Fruit fly (Drosophila melanogaster) whole organism, wandering third instar larva: ENCODE measurements around the gene CG9426.

Experiments used
- Abd-B ChIP-seq: fragments of >200 bp; optimal IDR thresholded peaks from 2 replicates; lab custom pipeline; 2017; ENCODE audit warnings: missing biosample characterization, missing genetic modification characterization
- CG9705 ChIP-seq: fragments of 200-800 bp; sonication (Bioruptor generic); optimal IDR thresholded peaks from 2 replicates; lab custom pipeline; 2018; ENCODE audit warnings: missing biosample characterization, mild to moderate bottlenecking, missing genetic modification characterization
- CrebA ChIP-seq: fragments of 200-800 bp; sonication (Bioruptor generic); optimal IDR thresholded peaks from 2 replicates; lab custom pipeline; 2016; ENCODE audit warnings: missing biosample characterization, mild to moderate bottlenecking, missing genetic modification characterization, borderline replicate concordance
- Vsx2 ChIP-seq: fragments of 200-300, 225-300 bp; sonication (Bioruptor generic); optimal IDR thresholded peaks from 2 replicates; lab custom pipeline; 2018; ENCODE audit warnings: missing biosample characterization, missing genetic modification characterization; ENCODE audit not compliant: partially characterized antibody
- dmrt93B ChIP-seq: fragments of 200-800 bp; sonication (Bioruptor generic); optimal IDR thresholded peaks from 2 replicates; lab custom pipeline; 2018; ENCODE audit warnings: missing biosample characterization, mild to moderate bottlenecking, missing genetic modification characterization
- dsf ChIP-seq: sonication (Bioruptor generic); optimal IDR thresholded peaks from 2 replicates; lab custom pipeline; 2016; ENCODE audit warnings: missing biosample characterization, missing genetic modification characterization, borderline replicate concordance
- ey ChIP-seq: fragments of 200-800 bp; sonication (Bioruptor generic); optimal IDR thresholded peaks from 2 replicates; lab custom pipeline; 2016; ENCODE audit warnings: missing biosample characterization, missing genetic modification characterization
- lola ChIP-seq: fragments of >200 bp; optimal IDR thresholded peaks from 2 replicates; lab custom pipeline; 2017; ENCODE audit warnings: missing biosample characterization, missing genetic modification characterization
- psq ChIP-seq: fragments of 200-800 bp; sonication (Bioruptor generic); optimal IDR thresholded peaks from 3 replicates; lab custom pipeline; 2017; ENCODE audit warnings: missing biosample characterization, mild to moderate bottlenecking, missing genetic modification characterization, moderate library complexity
- sage ChIP-seq: fragments of 200-800 bp; sonication (Bioruptor generic); optimal IDR thresholded peaks from 2 replicates; lab custom pipeline; 2016; ENCODE audit warnings: missing biosample characterization, mild to moderate bottlenecking, missing genetic modification characterization

DNA sequence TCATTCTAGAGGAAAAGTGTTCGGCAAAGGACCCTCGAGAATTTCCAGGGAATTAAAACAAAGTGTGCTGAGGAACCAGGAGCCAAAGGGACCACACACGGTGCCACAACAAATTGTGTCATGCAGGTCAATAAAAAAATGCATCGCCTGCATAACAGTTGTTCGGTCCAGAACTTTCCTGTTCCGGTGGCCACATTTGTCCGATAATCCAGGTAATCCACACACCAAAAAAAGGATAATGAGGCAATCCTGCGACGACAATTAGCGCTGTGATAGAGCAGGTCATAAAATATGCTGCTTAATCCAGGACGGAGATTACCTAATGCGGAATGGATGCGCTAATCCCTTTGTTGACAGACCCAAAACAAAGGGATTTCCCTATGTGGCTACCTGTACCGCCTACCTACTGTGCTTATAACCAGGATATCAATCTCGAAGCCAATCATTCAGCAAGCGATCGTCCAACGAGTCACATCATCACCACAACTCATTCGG is 9.7 kb upstream of the CG9426 start, which contains the start of gene CG16815:
- TF ChIP-seq dmrt93B (GFP tag; lab: Kevin White, UChicago) (no peak), CG9705 (GFP tag; lab: Kevin White, UChicago) (no peak), psq (GFP tag; lab: Kevin White, UChicago) (no peak), ey (GFP tag; lab: Kevin White, UChicago) (no peak), Abd-B (GFP tag; lab: Kevin White, UChicago) (no peak), dsf (GFP tag; lab: Kevin White, UChicago) (no peak), lola (GFP tag; lab: Kevin White, UChicago) (no peak), Vsx2 (GFP tag; lab: Kevin White, UChicago) (no peak), CrebA (GFP tag; lab: Kevin White, UChicago) (no peak), sage (GFP tag; lab: Kevin White, UChicago) (no peak)
